Worm (Caenorhabditis elegans): ENCODE measurements around the gene K02F3.12.
A peak's percentile ranks its signal among the peaks of the same experiment; 100 is the strongest.

Gene K02F3.12

ce11 chrIII:870555-870954 is 14.2 kb downstream of the K02F3.12 start:
- no peak for TF ChIP-seq snpc-4 (GFP tag; optimal IDR thresholded peaks at IDR 0.05)
- TF ChIP-seq snpc-4 (tag; optimal IDR thresholded peaks at IDR 0.05) = no peak
- no peak for TF ChIP-seq die-1 (tag; optimal IDR thresholded peaks at IDR 0.05)
- TF ChIP-seq cebp-2 (GFP tag; IDR thresholded peaks at IDR 0.05) = no peak
- TF ChIP-seq T07F8.4 (tag; optimal IDR thresholded peaks at IDR 0.05) = no peak
- no peak for TF ChIP-seq rcor-1 (GFP tag; IDR thresholded peaks at IDR 0.05)
- no peak for TF ChIP-seq fkh-3 (tag; optimal IDR thresholded peaks at IDR 0.05)
- TF ChIP-seq sea-2 (GFP tag; IDR thresholded peaks at IDR 0.05) = no peak
- no peak for TF ChIP-seq B0261.1 (tag; optimal IDR thresholded peaks at IDR 0.05)
- no peak for TF ChIP-seq K12H6.12 (tag; optimal IDR thresholded peaks at IDR 0.05)
- no peak for TF ChIP-seq F57C9.4 (tag; optimal IDR thresholded peaks at IDR 0.05)
- no peak for TF ChIP-seq him-1 (tag; optimal IDR thresholded peaks at IDR 0.05)
- TF ChIP-seq hrde-1 (tag; optimal IDR thresholded peaks at IDR 0.05; ENCODE audit: borderline replicate concordance) = no peak
- no peak for TF ChIP-seq akir-1 (GFP tag; optimal IDR thresholded peaks at IDR 0.05)

- no peak for TF ChIP-seq attf-6 (GFP tag; IDR thresholded peaks at IDR 0.05)
- no peak for TF ChIP-seq F23B12.7 (tag; optimal IDR thresholded peaks at IDR 0.05; ENCODE audit: insufficient read depth)
- TF ChIP-seq fkh-3 (tag; optimal IDR thresholded peaks at IDR 0.05) = no peak
- TF ChIP-seq madf-3 (GFP tag; IDR thresholded peaks at IDR 0.05) = no peak
- TF ChIP-seq die-1 (tag; optimal IDR thresholded peaks at IDR 0.05) = no peak
- TF ChIP-seq chd-7 (tag; optimal IDR thresholded peaks at IDR 0.05) = no peak
- TF ChIP-seq athp-1 (tag; optimal IDR thresholded peaks at IDR 0.05) = no peak
- TF ChIP-seq attf-5 (GFP tag; optimal IDR thresholded peaks at IDR 0.05) = no peak
- TF ChIP-seq F33H1.4 (GFP tag; IDR thresholded peaks at IDR 0.05) = no peak
- TF ChIP-seq Y53F4B.3 (GFP tag; IDR thresholded peaks at IDR 0.05) = no peak
- TF ChIP-seq tlf-1 (GFP tag; optimal IDR thresholded peaks at IDR 0.05) = no peak
- no peak for TF ChIP-seq B0261.1 (tag; optimal IDR thresholded peaks at IDR 0.05)
- no peak for TF ChIP-seq ceh-100 (GFP tag; IDR thresholded peaks at IDR 0.05)
- TF ChIP-seq ceh-40 (GFP tag; IDR thresholded peaks at IDR 0.05) = no peak
- TF ChIP-seq Y67H2A.10 (GFP tag; conservative IDR thresholded peaks at IDR 0.05) = no peak
- no peak for TF ChIP-seq hlh-26 (GFP tag; conservative IDR thresholded peaks at IDR 0.05)
- no peak for TF ChIP-seq bed-2 (GFP tag; IDR thresholded peaks at IDR 0.05)
- no peak for TF ChIP-seq lin-26 (GFP tag; IDR thresholded peaks at IDR 0.05)
Observed at ce11 chrIII:872373-872772, 16.0 kb downstream of the K02F3.12 start, which contains the start of the genes T24C4.3 and clc-20. Gene T24C4.3, minus strand, starts transcription at chrIII:872473. Gene clc-20, plus strand, starts transcription at chrIII:872583.

- TF ChIP-seq hlh-26 (GFP tag; conservative IDR thresholded peaks at IDR 0.05) (no peak), attf-6 (GFP tag; IDR thresholded peaks at IDR 0.05) (no peak), rcor-1 (GFP tag; IDR thresholded peaks at IDR 0.05) (no peak), sdz-38 (tag; optimal IDR thresholded peaks at IDR 0.05) (no peak), Y67H2A.10 (GFP tag; conservative IDR thresholded peaks at IDR 0.05) (no peak), nhr-80 (tag; optimal IDR thresholded peaks at IDR 0.05) (peak; percentile 33), bed-1 (GFP tag; IDR thresholded peaks at IDR 0.05) (no peak), fkh-3 (tag; optimal IDR thresholded peaks at IDR 0.05) (no peak), unc-62 (GFP tag; optimal IDR thresholded peaks at IDR 0.05) (peak; percentile 26), ztf-3 (GFP tag; optimal IDR thresholded peaks at IDR 0.05) (no peak)
Observed at ce11 chrIII:873432-873831, 17.1 kb downstream of the K02F3.12 start, which contains the start of gene clc-19. Gene clc-19, minus strand, starts transcription at chrIII:873566.

ce11 chrIII:879634-880033 is 23.3 kb downstream of the K02F3.12 start, which contains the start of the genes T24C4.5 and ucr-2.3:
Gene T24C4.5, minus strand, starts transcription at chrIII:879734.
Gene ucr-2.3, plus strand, starts transcription at chrIII:879860.
- TF ChIP-seq F52B5.7 (tag; optimal IDR thresholded peaks at IDR 0.05) (no peak), mes-4 (tag; optimal IDR thresholded peaks at IDR 0.05) (no peak), chd-7 (tag; optimal IDR thresholded peaks at IDR 0.05) (no peak), F23B12.7 (tag; optimal IDR thresholded peaks at IDR 0.05; ENCODE audit: insufficient read depth) (no peak), mcd-1 (GFP tag; IDR thresholded peaks at IDR 0.05) (no peak), lin-26 (GFP tag; IDR thresholded peaks at IDR 0.05) (no peak), let-607 (tag; optimal IDR thresholded peaks at IDR 0.05) (no peak)

Data from whole organism, young adult.